Fruit fly (Drosophila melanogaster): Measurements from ENCODE around the gene PIG-B.
A peak's percentile ranks its signal among the peaks of the same experiment; 100 is the strongest.

DNA sequence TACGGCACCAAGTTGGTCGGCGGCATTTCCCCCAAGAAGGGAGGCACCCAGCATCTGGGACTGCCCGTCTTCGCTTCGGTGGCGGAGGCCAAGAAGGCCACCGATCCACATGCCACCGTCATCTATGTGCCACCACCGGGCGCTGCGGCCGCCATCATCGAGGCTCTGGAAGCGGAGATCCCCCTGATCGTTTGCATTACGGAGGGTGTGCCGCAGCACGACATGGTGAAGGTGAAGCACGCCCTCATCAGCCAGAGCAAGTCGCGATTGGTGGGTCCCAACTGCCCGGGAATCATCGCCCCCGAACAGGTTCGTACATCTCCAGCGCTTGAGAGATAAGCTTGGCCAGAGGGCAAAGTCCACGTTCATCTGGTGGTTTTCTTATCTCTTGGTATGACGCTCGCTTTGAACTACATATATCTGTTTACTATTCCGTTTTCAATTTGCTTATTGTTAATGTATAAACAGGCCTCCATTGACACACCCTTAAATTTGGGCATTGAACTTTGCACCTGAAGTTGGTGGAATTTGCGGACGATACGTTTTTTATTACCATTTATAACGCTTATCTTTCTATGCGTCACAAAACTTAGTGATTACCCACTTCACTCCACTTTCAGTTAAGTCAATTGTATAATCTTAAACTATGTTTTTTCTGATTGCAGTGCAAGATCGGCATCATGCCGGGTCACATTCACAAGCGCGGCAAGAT, 5.9 kb downstream of the PIG-B start:
- TF ChIP-seq CG9139 (GFP tag; optimal IDR thresholded peaks at IDR 0.05): peak; percentile 85
- no peak for TF ChIP-seq CG34406 (GFP tag; optimal IDR thresholded peaks at IDR 0.05)
- peak; percentile 52 for TF ChIP-seq net (GFP tag; optimal IDR thresholded peaks at IDR 0.05)
- peak in 1 of 2 experiments; percentile 34 for TF ChIP-seq salr (GFP tag; optimal IDR thresholded peaks at IDR 0.05)
- peak; percentile 5 for TF ChIP-seq Hr4 (GFP tag; optimal IDR thresholded peaks at IDR 0.05)
- peak; percentile 81 for TF ChIP-seq CG6808 (GFP tag; optimal IDR thresholded peaks at IDR 0.05)
- TF ChIP-seq ss (GFP tag; optimal IDR thresholded peaks at IDR 0.05): peak; percentile 89
